Fruit fly (Drosophila melanogaster): Measurements from ENCODE around the gene CG14982.

CG14982 gene

dm6 chr3L:3977622-3978355, 35.3 kb downstream of the CG14982 start:
- TF ChIP-seq CG17806 (tag; optimal IDR thresholded peaks at IDR 0.05) (no peak), fd96Ca (GFP tag; IDR thresholded peaks at IDR 0.05) (no peak), rn (GFP tag; IDR thresholded peaks at IDR 0.05) (no peak), Pif1B (GFP tag; optimal IDR thresholded peaks at IDR 0.05) (no peak), CG12605 (GFP tag; IDR thresholded peaks at IDR 0.05) (no peak), CG13204 (GFP tag; optimal IDR thresholded peaks at IDR 0.05) (no peak), CG15710 (tag; optimal IDR thresholded peaks at IDR 0.05) (no peak), CG9948 (tag; optimal IDR thresholded peaks at IDR 0.05) (no peak), D1 (tag; optimal IDR thresholded peaks at IDR 0.05) (no peak), CG32121 (GFP tag; IDR thresholded peaks at IDR 0.05) (no peak)

- TF ChIP-seq EcR (GFP tag; optimal IDR thresholded peaks at IDR 0.05), result no peak
- TF ChIP-seq fd96Ca (GFP tag; IDR thresholded peaks at IDR 0.05), result no peak
- no peak for TF ChIP-seq CG8301 (tag; optimal IDR thresholded peaks at IDR 0.05)
- no peak for TF ChIP-seq D1 (tag; optimal IDR thresholded peaks at IDR 0.05)
- no peak for TF ChIP-seq CG15710 (tag; optimal IDR thresholded peaks at IDR 0.05)
- TF ChIP-seq CG34367 (tag; optimal IDR thresholded peaks at IDR 0.05), result no peak
- TF ChIP-seq CG12605 (GFP tag; IDR thresholded peaks at IDR 0.05), result no peak
- TF ChIP-seq CG10348 (GFP tag; IDR thresholded peaks at IDR 0.05), result no peak
- no peak for TF ChIP-seq CG32121 (GFP tag; IDR thresholded peaks at IDR 0.05)
- no peak for TF ChIP-seq CG8159 (tag; optimal IDR thresholded peaks at IDR 0.05)
- no peak for TF ChIP-seq CG14655 (GFP tag; optimal IDR thresholded peaks at IDR 0.05)
- TF ChIP-seq Ets98B (GFP tag; IDR thresholded peaks at IDR 0.05), result no peak
Measured at dm6 chr3L:3978762-3979516, 36.4 kb downstream of the CG14982 start.

dm6 chr3L:3980027-3980426, 37.5 kb downstream of the CG14982 start:
- TF ChIP-seq CG4496 (GFP tag; IDR thresholded peaks at IDR 0.05) (no peak), Snoo (tag; optimal IDR thresholded peaks at IDR 0.05) (no peak), Pif1B (GFP tag; optimal IDR thresholded peaks at IDR 0.05) (no peak)

dm6 chr3L:3983466-3983946, 41.0 kb downstream of the CG14982 start, which contains the start of gene scrt:
Gene scrt (plus strand): TSS chr3L:3983896.
- TF ChIP-seq rn (GFP tag; IDR thresholded peaks at IDR 0.05), result no peak
- TF ChIP-seq Pif1A (GFP tag; optimal IDR thresholded peaks at IDR 0.05), result no peak
- TF ChIP-seq CG8301 (tag; optimal IDR thresholded peaks at IDR 0.05), result no peak
- TF ChIP-seq fd96Ca (GFP tag; IDR thresholded peaks at IDR 0.05), result 0 out of 3 replicates have a peak, but pooled peaks have one; percentile 7
- TF ChIP-seq D1 (tag; optimal IDR thresholded peaks at IDR 0.05), result no peak
- no peak for TF ChIP-seq CG17806 (tag; optimal IDR thresholded peaks at IDR 0.05)

- TF ChIP-seq CG10348 (GFP tag; IDR thresholded peaks at IDR 0.05), result no peak
Measured at dm6 chr3L:3995554-3995953, 53.0 kb downstream of the CG14982 start.
